Worm (Caenorhabditis elegans) whole organism, L1 larva: Measurements from ENCODE around the gene F13D12.3.

Experiments
- hlh-4 ChIP-seq: sonication (generic microtip); optimal IDR thresholded peaks from 2 replicates; lab custom pipeline; 2016; ENCODE audit warnings: mild to moderate bottlenecking, missing genetic modification characterization, missing compliant biosample characterization
- lin-15B ChIP-seq: fragments of 150-350 bp; sonication (generic microtip); optimal IDR thresholded peaks from 3 replicates; lab custom pipeline; 2014; ENCODE audit warnings: missing biosample characterization, missing genetic modification characterization
- lin-39 ChIP-seq: fragments of 150-350 bp; optimal IDR thresholded peaks from 2 replicates; lab custom pipeline; 2014; ENCODE audit warnings: missing biosample characterization, missing genetic modification reagents, missing genetic modification characterization
- skn-1 ChIP-seq: fragments of 150-350 bp; optimal IDR thresholded peaks from 2 replicates; lab custom pipeline; 2014; ENCODE audit warnings: missing biosample characterization, missing genetic modification characterization
- snpc-4 ChIP-seq: fragments of 150-350 bp; optimal IDR thresholded peaks from 2 replicates; lab custom pipeline; 2014; ENCODE audit warnings: missing biosample characterization, missing genetic modification characterization
- unc-130 ChIP-seq: fragments of 150-350 bp; optimal IDR thresholded peaks from 2 replicates; lab custom pipeline; 2017; ENCODE audit warnings: missing biosample characterization, missing genetic modification characterization, inconsistent platforms
- ztf-11 ChIP-seq, 2 experiments: sonication (generic microtip); optimal IDR thresholded peaks; 2 replicates each; lab custom pipeline; 2016 to 2017; ENCODE audit warnings: missing genetic modification characterization in 2 of 2, missing biosample characterization in 1 of 2, missing compliant biosample characterization in 1 of 2

- no peak for TF ChIP-seq hlh-4
- TF ChIP-seq snpc-4 (tag; lab: Kevin White, UChicago), result no peak
- TF ChIP-seq skn-1 (tag; lab: Kevin White, UChicago), result no peak
- no peak for TF ChIP-seq lin-39 (tag; lab: Kevin White, UChicago)
- TF ChIP-seq unc-130 (tag; lab: Kevin White, UChicago), result no peak
- TF ChIP-seq ztf-11 (tag; optimal IDR thresholded peaks at IDR 0.05; lab: Kevin White, UChicago), result no peak
- no peak for TF ChIP-seq lin-15B
Measured at ce11 chrII:11681136-11681824, 38.9 kb upstream of the F13D12.3 start, which contains the start of the genes sfxn-1.4 and C47D12.4.
